Worm (Caenorhabditis elegans) whole organism, mixed stage, embryonic: Measurements from ENCODE around the gene K07D4.6.

Experiments used
- blmp-1 ChIP-seq: fragments of 150-350 bp; optimal IDR thresholded peaks from 2 replicates; lab custom pipeline; 2014; ENCODE audit warnings: missing biosample characterization, missing genetic modification characterization
- ceh-39 ChIP-seq: fragments of 150-350 bp; optimal IDR thresholded peaks from 2 replicates; lab custom pipeline; 2014; ENCODE audit warnings: missing biosample characterization, missing genetic modification characterization
- ceh-43 ChIP-seq: fragments of 200-800 bp; sonication (Bioruptor generic); optimal IDR thresholded peaks from 2 replicates; lab custom pipeline; 2018; ENCODE audit warnings: mild to moderate bottlenecking, missing genetic modification characterization, moderate library complexity, missing compliant biosample characterization
- ceh-83 ChIP-seq: fragments of 200-800 bp; sonication (Bioruptor generic); optimal IDR thresholded peaks from 2 replicates; lab custom pipeline; 2018; ENCODE audit warnings: mild to moderate bottlenecking, missing genetic modification characterization, missing compliant biosample characterization
- ces-1 ChIP-seq: fragments of 150-350 bp; optimal IDR thresholded peaks from 2 replicates; lab custom pipeline; 2014; ENCODE audit warnings: missing biosample characterization, missing genetic modification reagents, missing genetic modification characterization
- hlh-1 ChIP-seq: fragments of 150-350 bp; optimal IDR thresholded peaks from 2 replicates; lab custom pipeline; 2014; ENCODE audit warnings: missing biosample characterization, missing genetic modification reagents, missing genetic modification characterization
- lin-13 ChIP-seq: fragments of 150-350 bp; optimal IDR thresholded peaks from 2 replicates; lab custom pipeline; 2014; ENCODE audit warnings: missing biosample characterization, missing genetic modification characterization
- lsy-2 ChIP-seq: fragments of 150-350 bp; optimal IDR thresholded peaks from 2 replicates; lab custom pipeline; 2014; ENCODE audit warnings: missing biosample characterization, missing genetic modification characterization
- mab-5 ChIP-seq: fragments of 150-350 bp; optimal IDR thresholded peaks from 2 replicates; lab custom pipeline; 2014; ENCODE audit warnings: missing biosample characterization, missing genetic modification characterization
- nhr-2 ChIP-seq: fragments of 150-350 bp; optimal IDR thresholded peaks from 2 replicates; lab custom pipeline; 2014; ENCODE audit warnings: missing biosample characterization, missing genetic modification characterization
- pha-4 ChIP-seq: fragments of 150-350 bp; optimal IDR thresholded peaks from 2 replicates; lab custom pipeline; 2018; ENCODE audit warnings: missing biosample characterization, missing genetic modification reagents, missing genetic modification characterization
- unc-120 ChIP-seq: sonication (generic microtip); optimal IDR thresholded peaks from 2 replicates; lab custom pipeline; 2017; ENCODE audit warnings: missing genetic modification characterization, missing compliant biosample characterization; ENCODE audit not compliant: poor library complexity, severe bottlenecking
- unc-62 ChIP-seq: fragments of 150-350 bp; optimal IDR thresholded peaks from 2 replicates; lab custom pipeline; 2014; ENCODE audit warnings: missing biosample characterization, missing genetic modification reagents, missing genetic modification characterization

- TF ChIP-seq ceh-83 (GFP tag; lab: Kevin White, UChicago) (no peak), lin-13 (tag; lab: Kevin White, UChicago) (no peak), ceh-43 (GFP tag; lab: Kevin White, UChicago) (no peak), mab-5 (tag; lab: Kevin White, UChicago) (no peak), hlh-1 (no peak), unc-62 (GFP tag; lab: Kevin White, UChicago) (no peak), unc-120 (no peak), pha-4 (tag; lab: Kevin White, UChicago) (no peak), ces-1 (no peak), ceh-39 (tag; lab: Kevin White, UChicago) (no peak), lsy-2 (tag; lab: Kevin White, UChicago) (no peak), blmp-1 (tag; lab: Kevin White, UChicago) (no peak), nhr-2 (tag; lab: Kevin White, UChicago) (no peak)
These were observed 51.5 kb downstream of the K07D4.6 start for ce11 chrII:3967061-3967460.
